Worm (Caenorhabditis elegans): ENCODE measurements around the gene cutc-1.

DNA sequence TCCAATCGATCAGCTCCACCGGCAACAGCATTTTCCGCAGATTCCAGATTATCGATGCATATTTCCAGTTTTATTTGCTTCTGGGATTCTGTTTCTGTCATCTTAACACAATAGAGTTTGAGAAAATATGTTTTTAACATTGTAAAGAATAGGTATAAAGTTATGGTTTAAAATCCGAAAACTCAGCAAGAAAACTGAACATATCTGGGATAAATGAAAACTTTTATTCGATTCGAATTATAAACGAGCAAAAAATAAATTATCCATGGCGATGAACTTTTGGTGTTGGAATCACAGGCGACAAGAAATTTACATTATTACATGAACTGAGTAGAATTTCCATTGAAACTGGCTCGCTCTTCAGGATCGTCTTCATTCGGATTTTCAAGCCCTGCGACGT is at the start of gene cutc-1:
- TF ChIP-seq him-1 (tag; optimal IDR thresholded peaks at IDR 0.05) (no peak), dao-5 (tag; optimal IDR thresholded peaks at IDR 0.05) (no peak), W03F9.2 (tag; optimal IDR thresholded peaks at IDR 0.05) (no peak)
